Worm (Caenorhabditis elegans) whole organism, midembryonic: ENCODE measurements around the gene bre-3.
A peak's percentile ranks its signal among the peaks of the same experiment; 100 is the strongest.

Experiments used
- T22C8.4 ChIP-seq: fragments of 200-800 bp; sonication (Bioruptor generic); IDR thresholded peaks from 2 replicates; pipeline ENCODE4 v1.3.6; 2022; ENCODE audit warnings: missing genetic modification characterization, missing compliant biosample characterization
- cog-1 ChIP-seq: sonication (generic microtip); optimal IDR thresholded peaks from 2 replicates; lab custom pipeline; 2016; ENCODE audit warnings: missing genetic modification characterization, missing compliant biosample characterization
- flt-1 ChIP-seq: fragments of 200-800 bp; sonication (Bioruptor generic); IDR thresholded peaks from 2 replicates; pipeline ENCODE4 v1.3.6; 2022; ENCODE audit warnings: missing genetic modification characterization, missing compliant biosample characterization
- klf-2 ChIP-seq: fragments of 200-800 bp; sonication (Bioruptor generic); conservative IDR thresholded peaks from 2 replicates; pipeline ENCODE4 v1.3.6; 2022; ENCODE audit warnings: missing genetic modification reagents, missing genetic modification characterization, missing compliant biosample characterization
- med-1 ChIP-seq: sonication (generic microtip); optimal IDR thresholded peaks from 2 replicates; lab custom pipeline; 2017; ENCODE audit warnings: missing genetic modification characterization, mild to moderate bottlenecking, missing compliant biosample characterization, antibody characterized with exemption, missing genetic modification reagents; ENCODE audit not compliant: insufficient read depth
- ref-1 ChIP-seq: fragments of 200-800 bp; sonication (Bioruptor generic); conservative IDR thresholded peaks from 2 replicates; pipeline ENCODE4 v1.3.6; 2022; ENCODE audit warnings: missing genetic modification reagents, missing genetic modification characterization, missing compliant biosample characterization
- tab-1 ChIP-seq: fragments of 200-800 bp; sonication (Bioruptor generic); IDR thresholded peaks from 2 replicates; pipeline ENCODE4 v1.3.6; 2022; ENCODE audit warnings: missing genetic modification characterization, missing compliant biosample characterization
- ztf-23 ChIP-seq: fragments of 200-800 bp; sonication (Bioruptor generic); IDR thresholded peaks from 2 replicates; pipeline ENCODE4 v1.3.6; 2022; ENCODE audit warnings: missing genetic modification reagents, missing genetic modification characterization, missing compliant biosample characterization
- ztf-29 ChIP-seq: fragments of 200-800 bp; sonication (Bioruptor generic); IDR thresholded peaks from 2 replicates; pipeline ENCODE4 v1.3.6; 2022; ENCODE audit warnings: missing genetic modification reagents, missing genetic modification characterization, missing compliant biosample characterization

The bre-3 gene

DNA sequence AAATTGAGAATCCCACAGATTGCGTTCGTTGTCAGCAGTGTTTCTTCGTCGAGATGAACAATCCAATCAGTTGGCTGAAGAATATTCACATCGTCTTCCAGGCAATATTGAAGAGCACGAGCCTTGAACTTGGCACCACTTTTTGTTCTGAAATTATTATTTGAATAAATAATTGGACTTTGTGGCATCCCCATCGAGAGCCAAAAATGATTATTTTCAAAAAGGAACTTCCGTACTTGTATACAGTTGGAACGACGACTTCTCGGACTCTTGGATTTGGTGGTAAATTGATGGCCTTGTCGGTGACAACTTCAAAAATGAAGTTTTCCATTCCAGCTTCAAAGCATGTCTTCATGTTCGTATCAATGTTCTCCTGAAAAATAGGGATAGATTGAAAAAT lies 13.3 kb downstream of the bre-3 start:
- no peak for TF ChIP-seq cog-1 (tag; lab: Kevin White, UChicago)

DNA sequence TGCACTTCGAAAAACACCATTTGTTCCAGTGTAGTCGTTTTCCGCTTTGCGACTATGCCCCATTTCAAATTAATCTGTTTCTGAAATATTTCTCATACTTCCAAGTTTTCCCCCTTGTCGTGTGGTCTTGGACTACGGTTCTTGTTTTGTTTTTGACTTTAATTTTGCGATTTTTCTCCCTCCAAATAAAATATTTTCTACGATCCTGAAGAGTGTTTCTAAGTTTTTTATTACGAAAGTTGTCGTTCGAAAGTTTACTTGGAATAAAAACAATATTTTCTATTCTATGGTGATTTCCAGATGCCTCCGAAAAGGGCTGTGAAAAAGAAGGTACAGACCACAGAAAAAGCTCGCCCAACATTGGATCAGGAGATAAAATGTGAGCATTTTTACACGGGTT lies 17.4 kb downstream of the bre-3 start, which contains the start of gene tag-342:
Gene tag-342 (plus strand): TSS at position 301 of the 400 bp plus-strand sequence.
- TF ChIP-seq T22C8.4 (GFP tag; lab: Robert Waterston, UW) (no peak), ref-1 (no peak), flt-1 (GFP tag; lab: Robert Waterston, UW) (no peak), ztf-29 (no peak), tab-1 (GFP tag; lab: Robert Waterston, UW) (no peak), klf-2 (GFP tag; lab: Robert Waterston, UW) (no peak), med-1 (GFP tag; lab: Kevin White, UChicago) (no peak), ztf-23 (no peak), cog-1 (tag; lab: Kevin White, UChicago) (no peak)

DNA sequence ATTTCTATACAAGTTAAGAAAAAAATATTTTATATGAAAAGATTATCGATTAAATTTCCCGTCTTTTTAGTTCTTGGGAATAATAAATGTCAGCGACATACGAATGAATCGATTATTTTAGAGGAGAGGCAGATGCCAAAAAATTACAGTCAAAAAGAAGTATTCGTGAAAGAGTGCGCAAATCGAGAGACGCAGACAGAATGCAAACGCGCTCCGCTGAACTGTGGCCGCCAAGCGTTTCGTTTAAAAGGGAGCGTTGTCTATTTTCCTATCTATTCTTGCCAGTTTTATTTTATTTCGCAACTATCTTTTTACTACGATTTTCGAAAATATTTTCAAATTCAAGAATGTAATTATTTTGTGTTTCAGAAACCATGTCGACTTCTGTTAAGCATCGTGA lies 18.2 kb downstream of the bre-3 start, which contains the start of gene baf-1:
Gene baf-1 (plus strand): TSS at position 370 of the 400 bp plus-strand sequence.
- TF ChIP-seq T22C8.4 (GFP tag; lab: Robert Waterston, UW) (peak; percentile 34; the same call in 1 of the 2 replicates), tab-1 (GFP tag; lab: Robert Waterston, UW) (no peak)

DNA sequence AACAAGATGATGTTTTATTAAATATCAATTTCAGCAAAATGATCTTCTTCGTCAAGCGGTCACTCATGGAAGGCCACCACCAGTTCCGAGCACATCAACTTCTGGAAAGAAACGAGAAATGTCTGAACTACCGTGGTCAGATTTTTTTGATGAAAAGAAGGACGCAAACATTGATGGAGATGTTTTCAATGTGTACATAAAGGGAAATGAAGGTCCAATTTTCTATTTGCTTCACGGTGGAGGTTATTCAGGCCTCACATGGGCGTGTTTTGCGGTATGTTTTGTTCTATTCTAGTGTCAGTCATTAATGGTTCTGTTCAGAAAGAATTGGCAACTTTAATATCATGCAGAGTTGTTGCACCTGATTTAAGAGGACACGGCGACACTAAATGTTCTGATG lies 19.4 kb downstream of the bre-3 start, which contains the start of gene B0464.6:
Gene B0464.6 (minus strand): TSS at position 101 of the 400 bp plus-strand sequence.
- TF ChIP-seq flt-1 (GFP tag; lab: Robert Waterston, UW) (no peak), cog-1 (tag; lab: Kevin White, UChicago) (no peak), tab-1 (GFP tag; lab: Robert Waterston, UW) (no peak), ztf-29 (no peak)

DNA sequence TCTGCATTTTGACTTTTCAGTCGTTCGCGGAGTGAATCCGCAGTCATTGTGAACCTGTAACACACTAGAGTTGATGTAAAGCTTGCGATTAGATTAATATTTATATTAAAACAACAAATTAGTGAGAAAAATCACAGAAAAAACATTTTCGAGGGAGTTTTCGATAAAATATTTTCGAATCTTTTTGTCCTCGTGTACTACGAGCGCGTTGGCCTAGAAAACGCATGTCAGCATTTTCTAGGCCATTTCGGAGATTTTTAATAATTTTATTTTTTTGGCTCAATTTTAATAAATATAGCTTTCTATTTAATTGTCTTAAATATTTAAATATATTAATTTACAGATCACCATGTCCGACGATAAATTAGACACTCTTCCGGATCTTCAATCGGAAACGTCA lies 19.8 kb downstream of the bre-3 start, which contains the start of gene B0464.9:
Gene B0464.9 (plus strand): TSS at position 344 of the 400 bp plus-strand sequence.
- peak; percentile 6; the same call in 1 of the 2 replicates for TF ChIP-seq T22C8.4 (GFP tag; lab: Robert Waterston, UW)
- TF ChIP-seq ztf-23, result peak; percentile 43; the same call in 1 of the 2 replicates
- no peak for TF ChIP-seq tab-1 (GFP tag; lab: Robert Waterston, UW)
- no peak for TF ChIP-seq ref-1
- TF ChIP-seq klf-2 (GFP tag; lab: Robert Waterston, UW), result no peak

DNA sequence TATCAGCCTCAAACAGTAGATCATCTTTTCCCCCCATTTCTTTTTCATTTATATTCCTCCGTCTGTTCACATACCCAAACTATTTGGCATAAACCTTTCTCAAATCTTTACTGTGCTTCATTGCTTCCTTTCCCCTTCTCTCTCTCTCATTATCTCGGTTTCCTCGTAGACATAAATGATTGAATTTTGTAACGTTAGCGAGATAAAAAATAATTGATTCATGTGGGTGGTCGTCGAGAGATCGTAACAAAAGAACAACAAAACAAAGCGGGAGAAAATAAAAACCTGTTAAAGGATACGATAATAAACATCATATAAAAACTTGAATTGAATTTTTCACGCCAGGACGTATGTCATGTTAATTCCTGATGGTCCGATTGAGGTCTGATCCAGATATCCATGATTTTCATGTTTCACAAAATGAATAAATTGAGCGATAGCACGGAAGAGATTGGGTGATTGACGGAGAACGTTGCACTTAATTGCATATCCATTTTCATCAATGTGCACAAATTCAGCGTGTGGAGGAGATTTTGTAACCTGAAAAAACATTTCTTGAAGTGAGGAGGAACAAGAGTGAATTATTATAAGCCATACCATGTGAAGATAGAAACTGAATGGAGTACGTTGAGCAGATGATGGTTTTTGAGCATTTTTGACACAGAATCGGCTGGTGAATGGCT lies 22.3 kb downstream of the bre-3 start:
- peak; percentile 5 for TF ChIP-seq med-1 (GFP tag; lab: Kevin White, UChicago)
- no peak for TF ChIP-seq ztf-29

DNA sequence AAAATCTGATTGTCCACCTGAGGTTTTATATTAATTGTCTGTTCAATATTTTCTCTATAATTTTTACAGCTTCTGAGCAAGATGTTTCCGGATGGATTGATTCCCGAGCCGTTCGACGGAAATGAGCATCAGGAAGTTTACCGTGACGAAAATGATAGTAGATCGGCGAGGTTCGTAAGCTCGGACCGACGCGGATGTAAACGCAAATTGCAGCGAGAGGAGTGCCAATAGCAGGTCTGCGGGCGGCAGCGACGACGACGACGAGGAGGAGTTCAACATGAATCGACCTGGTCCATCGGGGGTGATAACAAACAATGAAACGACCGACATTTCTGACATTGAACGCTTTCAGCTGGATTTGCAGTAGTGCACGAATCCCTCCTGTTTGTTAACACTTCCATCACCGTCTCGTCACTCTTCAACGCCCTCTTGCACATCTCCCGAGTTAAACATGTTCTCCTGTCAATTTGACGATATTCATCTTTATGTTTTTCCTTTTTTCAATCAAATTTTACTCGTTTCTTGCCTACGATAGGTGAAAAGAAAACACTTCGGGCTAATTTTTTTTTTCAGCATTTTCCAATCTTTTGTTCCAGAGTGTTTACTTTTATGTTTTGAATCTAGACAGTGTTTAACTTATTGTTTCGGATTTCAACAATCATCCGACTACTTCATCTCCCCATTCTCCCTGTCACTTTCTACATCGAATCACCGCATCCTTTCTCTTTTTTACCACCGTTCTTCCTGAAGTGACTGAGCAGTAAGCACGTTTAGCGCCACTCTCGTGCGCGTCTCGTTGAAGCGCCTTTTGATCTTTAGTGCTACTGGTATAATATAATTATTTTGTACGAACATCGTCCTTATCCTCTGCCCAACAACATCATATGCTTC lies 23.1 kb downstream of the bre-3 start:
- TF ChIP-seq ztf-29, result no peak
- TF ChIP-seq cog-1 (tag; lab: Kevin White, UChicago), result no peak
- TF ChIP-seq T22C8.4 (GFP tag; lab: Robert Waterston, UW), result no peak
- no peak for TF ChIP-seq tab-1 (GFP tag; lab: Robert Waterston, UW)
- TF ChIP-seq flt-1 (GFP tag; lab: Robert Waterston, UW), result no peak
- no peak for TF ChIP-seq ref-1
- TF ChIP-seq med-1 (GFP tag; lab: Kevin White, UChicago), result no peak
- no peak for TF ChIP-seq klf-2 (GFP tag; lab: Robert Waterston, UW)
- TF ChIP-seq ztf-23, result no peak

DNA sequence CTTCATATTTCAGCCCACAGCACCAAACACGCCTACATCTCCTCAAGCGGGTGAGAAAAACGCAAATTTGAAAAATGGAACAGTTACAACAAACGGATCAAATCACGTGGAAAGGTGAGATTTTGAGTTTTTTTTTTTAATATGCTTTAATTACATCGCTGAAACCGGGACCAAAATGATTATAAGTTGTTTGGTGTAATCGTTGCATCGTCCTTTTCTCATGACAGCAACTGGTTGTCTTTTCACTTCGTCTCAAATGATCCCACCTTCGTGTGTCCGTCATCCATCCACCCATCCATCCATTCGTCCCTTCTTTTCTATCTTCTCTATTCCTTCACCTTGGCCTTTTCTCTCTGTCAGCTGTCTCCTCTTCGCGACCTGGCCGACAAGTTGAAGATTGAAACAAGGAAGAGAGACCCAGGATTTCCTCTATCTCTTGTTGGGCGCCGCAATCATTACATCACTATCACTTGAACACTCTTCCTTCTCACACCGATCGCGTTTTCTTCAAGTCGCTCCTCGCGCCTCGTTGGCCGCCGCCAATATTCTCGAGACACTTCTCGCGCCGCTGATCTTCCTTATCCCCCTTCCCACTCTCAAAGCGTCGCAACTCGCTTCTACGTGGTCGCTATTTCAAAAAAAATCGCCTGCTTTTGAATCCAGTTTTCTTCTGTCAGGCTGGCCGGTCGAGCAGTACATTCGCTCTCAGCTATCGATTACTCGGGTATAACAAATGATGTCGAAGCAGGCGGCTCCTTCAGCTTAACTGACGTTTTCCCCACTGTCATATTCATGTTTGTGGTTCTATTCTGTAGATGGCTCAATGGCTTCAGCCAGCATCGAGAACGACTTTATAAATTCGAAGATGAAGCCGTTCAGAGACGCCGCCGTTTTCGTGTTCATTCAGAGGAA lies 27.8 kb downstream of the bre-3 start:
- TF ChIP-seq ztf-23, result no peak
- 0 out of 2 replicates have a peak, but pooled peaks have one; percentile 21 for TF ChIP-seq T22C8.4 (GFP tag; lab: Robert Waterston, UW)

DNA sequence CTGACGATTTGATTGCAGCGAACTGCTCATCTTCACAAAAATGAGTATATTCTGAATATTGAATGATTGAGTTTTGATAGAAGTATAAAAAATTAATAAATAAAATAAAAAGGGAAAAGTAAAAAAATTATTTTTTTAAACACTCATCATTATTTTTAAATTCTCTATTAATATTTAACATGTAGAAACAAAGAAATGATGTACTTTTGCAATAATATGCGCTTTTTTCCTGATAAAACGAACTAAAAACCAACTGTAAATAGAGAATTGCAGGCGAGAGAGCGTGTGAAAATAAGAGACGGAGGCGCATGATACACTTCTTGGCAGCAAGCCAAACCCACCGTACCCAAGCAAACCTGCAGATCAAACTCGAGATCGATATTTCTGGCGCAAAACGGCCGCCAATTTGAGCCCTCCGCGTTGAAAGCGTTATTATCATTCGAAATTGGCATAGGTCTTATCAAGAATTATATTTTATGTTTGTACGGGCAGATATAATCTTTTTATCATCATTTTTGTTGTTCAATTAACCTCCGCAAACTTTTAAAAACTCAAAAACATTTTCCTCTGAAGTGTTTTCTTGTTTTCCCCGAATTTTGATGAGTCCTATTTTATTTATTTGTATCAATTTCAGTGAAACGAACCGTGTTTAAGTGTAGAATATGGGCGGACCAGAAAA lies 29.2 kb downstream of the bre-3 start, which contains the start of the genes rheb-1 and spk-1:
Gene rheb-1 (minus strand): TSS at position 51 of the 679 bp plus-strand sequence.
Gene spk-1 (plus strand): TSS at position 629 of the 679 bp plus-strand sequence.
- TF ChIP-seq T22C8.4 (GFP tag; lab: Robert Waterston, UW) (peak; percentile 82), tab-1 (GFP tag; lab: Robert Waterston, UW) (no peak), med-1 (GFP tag; lab: Kevin White, UChicago) (no peak), klf-2 (GFP tag; lab: Robert Waterston, UW) (no peak), ztf-23 (no peak), ztf-29 (peak; percentile 69), flt-1 (GFP tag; lab: Robert Waterston, UW) (0 out of 2 replicates have a peak, but pooled peaks have one; percentile 43), cog-1 (tag; lab: Kevin White, UChicago) (peak; percentile 34), ref-1 (no peak)
